Worm (Caenorhabditis elegans) whole organism, L3 larva: ENCODE data around the gene capa-1.

Source experiments
- aly-2 ChIP-seq: fragments of 150-350 bp; optimal IDR thresholded peaks from 2 replicates; lab custom pipeline; 2014; ENCODE audit warnings: missing biosample characterization, missing genetic modification characterization
- ama-1 ChIP-seq: fragments of 150-350 bp; optimal IDR thresholded peaks from 2 replicates; lab custom pipeline; 2018
- ceh-28 ChIP-seq: fragments of 150-350 bp; optimal IDR thresholded peaks from 2 replicates; lab custom pipeline; 2014; ENCODE audit warnings: missing biosample characterization, missing genetic modification reagents, missing genetic modification characterization
- ceh-82 ChIP-seq: fragments of 150-350 bp; optimal IDR thresholded peaks from 2 replicates; lab custom pipeline; 2014; ENCODE audit warnings: missing biosample characterization, missing genetic modification characterization
- ceh-9 ChIP-seq: sonication (generic microtip); optimal IDR thresholded peaks from 2 replicates; lab custom pipeline; 2018; ENCODE audit warnings: missing biosample characterization, missing genetic modification characterization
- daf-12 ChIP-seq: fragments of 150-350 bp; optimal IDR thresholded peaks from 2 replicates; lab custom pipeline; 2014; ENCODE audit warnings: missing biosample characterization, missing genetic modification reagents, missing genetic modification characterization
- egl-27 ChIP-seq: sonication (generic microtip); optimal IDR thresholded peaks from 4 replicates; lab custom pipeline; 2017; ENCODE audit warnings: missing biosample characterization, missing genetic modification reagents, missing genetic modification characterization
- elt-2 ChIP-seq: sonication (generic microtip); optimal IDR thresholded peaks from 2 replicates; lab custom pipeline; 2016; ENCODE audit warnings: missing genetic modification reagents, mild to moderate bottlenecking, missing genetic modification characterization, missing compliant biosample characterization
- eor-1 ChIP-seq, 2 experiments: fragments of 150-350 bp; optimal IDR thresholded peaks; 2 replicates each; lab custom pipeline; 2014 to 2018; ENCODE audit warnings: missing biosample characterization in 2 of 2, missing genetic modification characterization in 2 of 2
- fkh-10 ChIP-seq: sonication (generic microtip); optimal IDR thresholded peaks from 2 replicates; lab custom pipeline; 2017; ENCODE audit warnings: missing biosample characterization, missing genetic modification reagents, missing genetic modification characterization
- fkh-2 ChIP-seq: fragments of 150-350 bp; optimal IDR thresholded peaks from 2 replicates; lab custom pipeline; 2014; ENCODE audit warnings: missing biosample characterization, missing genetic modification reagents, missing genetic modification characterization
- fos-1 ChIP-seq: fragments of 150-350 bp; optimal IDR thresholded peaks from 2 replicates; lab custom pipeline; 2014; ENCODE audit warnings: missing biosample characterization, missing genetic modification characterization
- hmg-11 ChIP-seq: sonication (generic microtip); optimal IDR thresholded peaks from 2 replicates; lab custom pipeline; 2016; ENCODE audit warnings: missing genetic modification characterization, missing compliant biosample characterization
- jun-1 ChIP-seq: fragments of 150-350 bp; optimal IDR thresholded peaks from 2 replicates; lab custom pipeline; 2014; ENCODE audit warnings: missing biosample characterization, missing genetic modification reagents, missing genetic modification characterization
- lin-39 ChIP-seq: fragments of 150-350 bp; optimal IDR thresholded peaks from 2 replicates; lab custom pipeline; 2018; ENCODE audit warnings: missing biosample characterization, missing genetic modification reagents, missing genetic modification characterization
- mdl-1 ChIP-seq: fragments of 150-350 bp; optimal IDR thresholded peaks from 2 replicates; lab custom pipeline; 2014; ENCODE audit warnings: missing biosample characterization, missing genetic modification characterization
- mml-1 ChIP-seq: fragments of 150-350 bp; sonication (generic microtip); optimal IDR thresholded peaks from 3 replicates; lab custom pipeline; 2014; ENCODE audit warnings: missing biosample characterization, missing genetic modification characterization
- nfya-1 ChIP-seq: sonication (generic microtip); optimal IDR thresholded peaks from 2 replicates; lab custom pipeline; 2017; ENCODE audit warnings: missing genetic modification characterization, mild to moderate bottlenecking, missing compliant biosample characterization, antibody characterized with exemption, moderate library complexity; ENCODE audit not compliant: insufficient read depth
- nhr-11 ChIP-seq: fragments of 150-350 bp; optimal IDR thresholded peaks from 2 replicates; lab custom pipeline; 2014; ENCODE audit warnings: missing biosample characterization, missing genetic modification characterization
- nhr-23 ChIP-seq: fragments of 150-350 bp; optimal IDR thresholded peaks from 2 replicates; lab custom pipeline; 2014; ENCODE audit warnings: missing biosample characterization, missing genetic modification reagents, missing genetic modification characterization
- nhr-237 ChIP-seq: fragments of 150-350 bp; optimal IDR thresholded peaks from 2 replicates; lab custom pipeline; 2014; ENCODE audit warnings: missing biosample characterization, missing genetic modification characterization
- nhr-25 ChIP-seq: sonication (generic microtip); optimal IDR thresholded peaks from 2 replicates; lab custom pipeline; 2017; ENCODE audit warnings: missing biosample characterization, missing genetic modification characterization
- nhr-43 ChIP-seq: sonication (generic microtip); optimal IDR thresholded peaks from 2 replicates; lab custom pipeline; 2016; ENCODE audit warnings: mild to moderate bottlenecking, missing genetic modification characterization, missing compliant biosample characterization; ENCODE audit not compliant: poor library complexity, severe bottlenecking
- nhr-67 ChIP-seq: fragments of 150-350 bp; optimal IDR thresholded peaks from 2 replicates; lab custom pipeline; 2014; ENCODE audit warnings: missing biosample characterization, missing genetic modification characterization
- nhr-77 ChIP-seq: fragments of 150-350 bp; optimal IDR thresholded peaks from 2 replicates; lab custom pipeline; 2014; ENCODE audit warnings: missing biosample characterization, missing genetic modification characterization
- pha-4 ChIP-seq: fragments of 150-350 bp; optimal IDR thresholded peaks from 2 replicates; lab custom pipeline; 2014; ENCODE audit warnings: missing biosample characterization, missing genetic modification reagents, missing genetic modification characterization
- pqm-1 ChIP-seq: fragments of 150-350 bp; optimal IDR thresholded peaks from 2 replicates; lab custom pipeline; 2017; ENCODE audit warnings: missing biosample characterization, missing genetic modification characterization, inconsistent platforms
- sea-2 ChIP-seq: fragments of 150-350 bp; sonication (generic microtip); optimal IDR thresholded peaks from 4 replicates; lab custom pipeline; 2014; ENCODE audit warnings: missing biosample characterization, missing genetic modification reagents, missing genetic modification characterization
- skn-1 ChIP-seq: fragments of 150-350 bp; optimal IDR thresholded peaks from 2 replicates; lab custom pipeline; 2014; ENCODE audit warnings: missing biosample characterization, missing genetic modification characterization
- snpc-4 ChIP-seq: fragments of 150-350 bp; optimal IDR thresholded peaks from 2 replicates; lab custom pipeline; 2014; ENCODE audit warnings: missing biosample characterization, missing genetic modification characterization
- zag-1 ChIP-seq: fragments of 150-350 bp; optimal IDR thresholded peaks from 2 replicates; lab custom pipeline; 2014; ENCODE audit warnings: missing biosample characterization, missing genetic modification characterization
- ztf-4 ChIP-seq: fragments of 150-350 bp; optimal IDR thresholded peaks from 2 replicates; lab custom pipeline; 2014; ENCODE audit warnings: missing biosample characterization, missing genetic modification characterization

The capa-1 gene

DNA sequence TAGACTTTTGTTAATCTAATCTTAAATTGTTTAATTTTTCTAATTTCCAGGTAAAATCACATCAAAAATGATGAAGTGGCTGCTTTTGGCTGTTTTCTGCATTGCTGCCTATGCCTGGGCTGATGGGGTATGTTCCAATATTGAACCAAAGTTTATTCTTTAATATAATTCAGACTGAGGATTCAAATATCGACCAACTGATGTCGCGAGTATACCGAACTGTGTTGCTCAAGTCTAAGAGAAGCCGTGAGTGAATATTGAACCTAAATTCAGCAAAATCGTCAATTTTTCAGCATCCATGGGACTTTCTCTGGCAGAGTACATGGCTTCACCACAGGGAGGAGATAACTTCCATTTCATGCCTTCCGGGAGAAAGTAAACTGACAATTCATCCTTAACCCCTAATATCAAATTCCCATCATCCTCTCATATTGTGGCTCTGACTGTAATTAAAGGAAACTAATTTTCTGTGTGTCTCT, 14.6 kb upstream of the capa-1 start, which contains the start of gene nlp-49:
Gene nlp-49, plus strand, starts transcription at position 51 of the 479 bp plus-strand sequence.
- TF ChIP-seq fos-1 (no peak), mdl-1 (no peak), aly-2 (tag; lab: Kevin White, UChicago) (no peak), nfya-1 (tag; lab: Kevin White, UChicago) (no peak), nhr-43 (no peak)

DNA sequence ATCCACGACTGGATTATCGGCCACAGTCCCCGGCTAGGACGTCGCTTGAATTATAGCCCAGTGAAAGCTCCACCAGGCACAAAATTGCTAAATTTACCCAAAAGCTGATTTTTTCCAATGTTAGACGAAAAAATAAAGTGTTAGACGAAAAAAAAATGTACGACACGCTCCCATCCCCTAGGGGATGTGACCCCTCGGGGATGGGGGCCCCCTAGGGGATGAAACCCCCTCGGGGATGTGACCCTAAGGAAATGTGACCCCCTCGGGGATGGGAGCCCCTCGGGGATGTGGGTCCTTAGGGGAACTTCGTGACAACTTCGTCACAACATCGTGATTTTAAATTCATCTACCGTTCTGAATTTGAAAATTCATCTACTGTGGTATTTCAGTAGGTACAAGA, 13.4 kb upstream of the capa-1 start:
- TF ChIP-seq zag-1 (no peak), jun-1 (tag; lab: Kevin White, UChicago) (no peak)

ce11 chrX:5917284-5917683, 1.9 kb upstream of the capa-1 start, which contains the start of gene Y23B4A.1:
TSS of gene Y23B4A.1 (minus strand) at chrX:5917384.
- TF ChIP-seq ama-1 (lab: Kevin White, UChicago) = no peak
- no peak for TF ChIP-seq hmg-11
- TF ChIP-seq elt-2 = no peak
- TF ChIP-seq fkh-2 = no peak
- TF ChIP-seq eor-1 (tag; optimal IDR thresholded peaks at IDR 0.05; lab: Kevin White, UChicago) = no peak
- TF ChIP-seq snpc-4 = no peak

- no peak for TF ChIP-seq ama-1 (lab: Kevin White, UChicago)
- no peak for TF ChIP-seq daf-12
- TF ChIP-seq skn-1 (tag; lab: Kevin White, UChicago) = no peak
- TF ChIP-seq ceh-9 (tag; lab: Kevin White, UChicago) = no peak
- no peak for TF ChIP-seq lin-39
- no peak for TF ChIP-seq ztf-4 (tag; lab: Kevin White, UChicago)
- no peak for TF ChIP-seq aly-2 (tag; lab: Kevin White, UChicago)
- TF ChIP-seq zag-1 = no peak
These were observed 4.5 kb downstream of the capa-1 start for ce11 chrX:5923672-5924071.

ce11 chrX:5930822-5931221, 11.6 kb downstream of the capa-1 start, which contains the start of gene egl-6:
TSS of gene egl-6 (plus strand) at chrX:5931122.
- no peak for TF ChIP-seq snpc-4
- TF ChIP-seq zag-1 = no peak
- no peak for TF ChIP-seq daf-12
- no peak for TF ChIP-seq nhr-23

ce11 chrX:5932923-5933322, 13.7 kb downstream of the capa-1 start:
- TF ChIP-seq sea-2 (GFP tag; lab: Kevin White, UChicago) (no peak), fos-1 (no peak), aly-2 (tag; lab: Kevin White, UChicago) (no peak), ceh-82 (no peak)

DNA sequence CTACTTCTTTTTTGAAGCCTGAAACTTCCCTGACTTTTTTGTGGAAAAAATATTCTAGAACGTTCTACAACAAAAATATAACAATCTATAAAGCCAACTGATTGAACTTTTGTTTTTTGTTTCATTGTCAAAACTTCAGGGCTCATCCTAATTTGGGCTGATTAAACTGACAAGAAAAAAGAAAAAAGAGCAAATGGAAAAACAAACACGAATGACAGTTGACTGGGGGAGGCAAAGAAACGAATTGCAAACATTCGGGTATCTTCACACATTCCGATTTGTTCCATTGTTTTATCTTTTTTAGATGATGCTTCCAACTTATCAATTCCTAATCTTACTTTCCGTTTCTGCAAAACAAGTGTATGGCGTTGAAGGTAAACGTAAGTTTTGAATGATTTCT, 16.3 kb downstream of the capa-1 start, which contains the start of gene C46F4.3:
Gene C46F4.3, plus strand, starts transcription at position 301 of the 400 bp plus-strand sequence.
- TF ChIP-seq elt-2 (no peak), nhr-67 (tag; lab: Kevin White, UChicago) (no peak), fkh-2 (no peak), nhr-237 (tag; lab: Kevin White, UChicago) (no peak), ztf-4 (tag; lab: Kevin White, UChicago) (no peak), daf-12 (no peak), jun-1 (tag; lab: Kevin White, UChicago) (no peak), eor-1 (tag; optimal IDR thresholded peaks at IDR 0.05; lab: Kevin White, UChicago) (no peak), zag-1 (no peak), lin-39 (no peak), ceh-28 (tag; lab: Kevin White, UChicago) (no peak)

DNA sequence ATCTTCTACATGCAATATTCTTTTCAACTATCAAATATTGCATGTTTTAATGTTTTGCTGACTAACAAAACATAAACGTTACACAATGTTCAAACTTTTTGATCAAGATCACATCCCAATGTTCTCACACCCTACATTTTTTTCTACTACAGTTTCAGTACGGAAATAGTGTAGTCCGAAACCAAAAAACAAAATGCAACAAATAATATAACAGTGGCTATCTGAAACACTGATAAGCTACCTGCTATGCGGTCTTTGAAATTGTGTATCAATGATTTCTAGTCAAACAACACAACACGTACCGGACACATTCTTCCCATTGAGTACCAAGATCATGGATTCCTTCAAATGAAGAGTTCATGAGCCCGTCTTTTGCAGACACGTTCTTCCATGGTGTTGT, 22.1 kb downstream of the capa-1 start:
- TF ChIP-seq ama-1 (lab: Kevin White, UChicago) (peak; percentile 27), pqm-1 (peak; percentile 61), egl-27 (tag; lab: Kevin White, UChicago) (no peak)

DNA sequence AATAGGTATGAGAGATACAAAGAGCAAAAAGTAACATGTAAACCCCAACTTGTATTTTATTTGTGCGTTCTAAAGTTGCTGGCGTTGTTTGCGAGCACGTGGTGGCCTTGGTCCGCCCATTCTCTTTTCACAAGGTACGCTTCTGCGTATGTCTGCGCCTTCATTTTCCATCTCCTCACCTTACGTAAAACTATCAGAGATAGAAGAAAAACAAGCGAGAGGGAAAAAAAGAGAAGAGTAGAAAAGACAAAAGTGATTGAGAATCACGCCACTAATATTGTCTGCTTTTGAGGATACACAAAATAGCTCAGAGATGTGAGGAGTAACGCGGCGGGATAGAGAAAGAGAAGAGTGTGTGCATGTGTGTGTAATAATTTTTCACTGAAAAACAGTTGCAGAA, 23.0 kb downstream of the capa-1 start:
- peak; percentile 29 for TF ChIP-seq mdl-1
- TF ChIP-seq nhr-11 (tag; lab: Kevin White, UChicago) = peak; percentile 23
- TF ChIP-seq nhr-23 = peak; percentile 43
- TF ChIP-seq fkh-10 (GFP tag; lab: Kevin White, UChicago) = no peak
- peak; percentile 24 for TF ChIP-seq ama-1 (lab: Kevin White, UChicago)
- TF ChIP-seq nfya-1 (tag; lab: Kevin White, UChicago) = peak; percentile 20
- no peak for TF ChIP-seq ceh-9 (tag; lab: Kevin White, UChicago)
- TF ChIP-seq nhr-43 = peak; percentile 36
- TF ChIP-seq snpc-4 = peak; percentile 6
- no peak for TF ChIP-seq mml-1
- no peak for TF ChIP-seq nhr-77 (tag; lab: Kevin White, UChicago)
- TF ChIP-seq nhr-25 (tag; lab: Kevin White, UChicago) = peak; percentile 17
- peak; percentile 61 for TF ChIP-seq pha-4 (tag; lab: Kevin White, UChicago)
